Worm (Caenorhabditis elegans) whole organism, L4/young adult: ENCODE data around the gene taf-6.2.

Experiments used
- W03F9.2 ChIP-seq: fragments of 150-350 bp; optimal IDR thresholded peaks from 2 replicates; lab custom pipeline; 2014; ENCODE audit warnings: missing biosample characterization, missing genetic modification characterization
- dao-5 ChIP-seq: sonication (generic microtip); optimal IDR thresholded peaks from 2 replicates; lab custom pipeline; 2016; ENCODE audit warnings: missing genotype, missing genetic modification characterization, moderate library complexity, missing compliant biosample characterization
- him-1 ChIP-seq: sonication (generic microtip); optimal IDR thresholded peaks from 2 replicates; lab custom pipeline; 2016; ENCODE audit warnings: missing genotype, missing genetic modification reagents, missing genetic modification characterization, missing compliant biosample characterization

DNA sequence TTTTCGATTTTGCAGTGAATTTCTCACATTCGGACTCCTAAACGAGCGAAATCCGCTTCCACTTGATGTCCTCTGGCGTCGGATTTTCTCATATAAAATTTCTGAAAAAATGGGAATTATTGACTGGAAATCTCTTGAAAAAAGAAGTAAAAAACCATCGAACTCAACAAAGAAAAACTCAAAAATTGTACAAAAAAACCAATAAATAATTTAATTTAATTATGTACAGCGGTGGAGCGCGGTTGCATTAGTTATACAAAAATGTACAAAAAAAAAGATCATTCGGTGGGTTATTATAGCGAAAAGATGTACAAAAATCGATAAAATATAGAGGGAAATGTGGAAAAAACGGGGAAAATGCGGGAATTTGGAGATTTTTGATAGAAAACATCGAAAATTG is 28.2 kb upstream of the taf-6.2 start, which contains the start of gene Y37E11AM.4:
- no peak for TF ChIP-seq dao-5
- TF ChIP-seq him-1 (tag; lab: Kevin White, UChicago) = no peak
- no peak for TF ChIP-seq W03F9.2 (tag; lab: Kevin White, UChicago)
